Fruit fly (Drosophila melanogaster) whole organism, embryonic: Measurements from ENCODE around the gene Rab19.

Experiments
- B-H1 ChIP-seq: fragments of 200-800 bp; sonication (Bioruptor generic); IDR thresholded peaks from 3 replicates; pipeline ENCODE4 v1.3.6; 2022; ENCODE audit warnings: missing biosample characterization, missing genetic modification characterization
- Bteb2 ChIP-seq: fragments of 200-800 bp; sonication (Bioruptor generic); optimal IDR thresholded peaks from 2 replicates; lab custom pipeline; 2016; ENCODE audit warnings: missing biosample characterization, missing genetic modification characterization
- CG10366 ChIP-seq: fragments of 200-800 bp; sonication (Bioruptor generic); IDR thresholded peaks from 2 replicates; pipeline ENCODE4 v1.3.6; 2022; ENCODE audit warnings: missing biosample characterization, missing genetic modification characterization
- CG10654 ChIP-seq: fragments of 200-800 bp; sonication (Bioruptor generic); optimal IDR thresholded peaks from 2 replicates; lab custom pipeline; 2016; ENCODE audit warnings: missing biosample characterization, missing genetic modification characterization
- CG11085 ChIP-seq: fragments of 200-800 bp; sonication (Bioruptor generic); IDR thresholded peaks from 2 replicates; pipeline ENCODE4 v1.3.6; 2022; ENCODE audit warnings: missing biosample characterization, missing genetic modification characterization
- CG12299 ChIP-seq: fragments of 200-800 bp; sonication (Bioruptor generic); optimal IDR thresholded peaks from 2 replicates; lab custom pipeline; 2018; ENCODE audit warnings: missing biosample characterization, mild to moderate bottlenecking, missing genetic modification characterization
- CG12942 ChIP-seq: fragments of 200-800 bp; sonication (Bioruptor generic); optimal IDR thresholded peaks from 3 replicates; lab custom pipeline; 2016; ENCODE audit warnings: missing biosample characterization, missing genetic modification characterization
- CG14050 ChIP-seq: fragments of 200-800 bp; sonication (Bioruptor generic); IDR thresholded peaks from 3 replicates; pipeline ENCODE4 v1.3.6; 2022; ENCODE audit warnings: missing biosample characterization, missing genetic modification characterization
- CG1603 ChIP-seq: fragments of 200-800 bp; sonication (Bioruptor generic); optimal IDR thresholded peaks from 2 replicates; lab custom pipeline; 2019; ENCODE audit warnings: missing biosample characterization, mild to moderate bottlenecking, missing genetic modification characterization, moderate library complexity
- CG16863 ChIP-seq: fragments of 200-800 bp; sonication (Bioruptor generic); optimal IDR thresholded peaks from 3 replicates; lab custom pipeline; 2016; ENCODE audit warnings: missing biosample characterization, missing genetic modification characterization
- CG17359 ChIP-seq: fragments of 200-800 bp; sonication (Bioruptor generic); optimal IDR thresholded peaks from 3 replicates; lab custom pipeline; 2018; ENCODE audit warnings: missing biosample characterization, mild to moderate bottlenecking, missing genetic modification characterization, moderate library complexity
- CG17802 ChIP-seq: fragments of 200-800 bp; sonication (Bioruptor generic); optimal IDR thresholded peaks from 2 replicates; lab custom pipeline; 2018; ENCODE audit warnings: missing biosample characterization, mild to moderate bottlenecking, missing genetic modification characterization, moderate library complexity
- CG17829 ChIP-seq: fragments of 200-800 bp; optimal IDR thresholded peaks from 2 replicates; lab custom pipeline; 2019; ENCODE audit warnings: missing biosample characterization, mild to moderate bottlenecking, missing genetic modification characterization, moderate library complexity
- CG2889 ChIP-seq: fragments of 200-800 bp; sonication (Bioruptor generic); IDR thresholded peaks from 3 replicates; pipeline ENCODE4 v1.3.6; 2022; ENCODE audit warnings: missing biosample characterization, missing genetic modification characterization
- CG31388 ChIP-seq: fragments of 200-800 bp; sonication (Bioruptor generic); optimal IDR thresholded peaks from 2 replicates; lab custom pipeline; 2016; ENCODE audit warnings: missing biosample characterization, missing genetic modification characterization
- CG5180 ChIP-seq: fragments of 200-800 bp; sonication (Bioruptor generic); optimal IDR thresholded peaks from 3 replicates; lab custom pipeline; 2017; ENCODE audit warnings: missing biosample characterization, missing genetic modification characterization, mild to moderate bottlenecking, moderate library complexity, missing genetic modification reagents
- CG6689 ChIP-seq: fragments of 200-800 bp; sonication (Bioruptor generic); IDR thresholded peaks from 2 replicates; pipeline ENCODE4 v1.3.6; 2022; ENCODE audit warnings: missing biosample characterization, missing genetic modification characterization
- CG7357 ChIP-seq: fragments of 200-800 bp; sonication (Bioruptor generic); IDR thresholded peaks from 3 replicates; pipeline ENCODE4 v1.3.6; 2022; ENCODE audit warnings: missing biosample characterization, missing genetic modification characterization
- CG7839 ChIP-seq: fragments of 200-800 bp; sonication (Bioruptor generic); optimal IDR thresholded peaks from 3 replicates; lab custom pipeline; 2018; ENCODE audit warnings: missing biosample characterization, mild to moderate bottlenecking, missing genetic modification characterization, moderate library complexity
- CG7963 ChIP-seq: fragments of 200-800 bp; sonication (Bioruptor generic); IDR thresholded peaks from 3 replicates; pipeline ENCODE4 v1.3.6; 2022; ENCODE audit warnings: missing biosample characterization, missing genetic modification characterization; ENCODE audit not compliant: partially characterized antibody
- CG7987 ChIP-seq: fragments of 200-800 bp; sonication (Bioruptor generic); optimal IDR thresholded peaks from 2 replicates; lab custom pipeline; 2018; ENCODE audit warnings: missing biosample characterization, mild to moderate bottlenecking, missing genetic modification characterization, moderate library complexity
- CG8290 ChIP-seq, 3 experiments: fragments of 200-800 bp; sonication (Bioruptor generic); optimal IDR thresholded peaks; 2 replicates each; lab custom pipeline; 2016 to 2019; ENCODE audit warnings: missing biosample characterization in 3 of 3, missing genetic modification characterization in 3 of 3, mild to moderate bottlenecking in 2 of 3, moderate library complexity in 1 of 3
- CTCF ChIP-seq: fragments of 200-800 bp; sonication (Bioruptor generic); optimal IDR thresholded peaks from 2 replicates; lab custom pipeline; 2017; ENCODE audit warnings: missing biosample characterization, mild to moderate bottlenecking, missing genetic modification characterization, moderate library complexity
- Dip3 ChIP-seq: fragments of 200-800 bp; sonication (Bioruptor generic); optimal IDR thresholded peaks from 3 replicates; lab custom pipeline; 2016; ENCODE audit warnings: missing biosample characterization, missing genetic modification characterization
- Doc3 ChIP-seq: fragments of 200-800 bp; sonication (Bioruptor generic); IDR thresholded peaks from 3 replicates; pipeline ENCODE4 v1.3.6; 2022; ENCODE audit warnings: missing biosample characterization, missing genetic modification characterization; ENCODE audit not compliant: partially characterized antibody
- Dref ChIP-seq: fragments of 200-800 bp; sonication (Bioruptor generic); IDR thresholded peaks from 2 replicates; pipeline ENCODE4 v1.3.6; 2022; ENCODE audit warnings: missing biosample characterization, missing genetic modification characterization
- Elba2 ChIP-seq: fragments of 200-800 bp; sonication (Bioruptor generic); optimal IDR thresholded peaks from 3 replicates; lab custom pipeline; 2016; ENCODE audit warnings: missing biosample characterization, missing genetic modification characterization
- Hey ChIP-seq: fragments of 200-800 bp; sonication (Bioruptor generic); optimal IDR thresholded peaks from 3 replicates; lab custom pipeline; 2018; ENCODE audit warnings: missing biosample characterization, mild to moderate bottlenecking, missing genetic modification characterization
- Mad ChIP-seq: fragments of 200-800 bp; sonication (Bioruptor generic); optimal IDR thresholded peaks from 2 replicates; lab custom pipeline; 2016; ENCODE audit warnings: missing biosample characterization, missing genetic modification characterization
- Nf-YB ChIP-seq: fragments of 200-800 bp; sonication (Bioruptor generic); optimal IDR thresholded peaks from 3 replicates; lab custom pipeline; 2019; ENCODE audit warnings: missing biosample characterization, mild to moderate bottlenecking, missing genetic modification characterization, moderate library complexity
- Sin3A ChIP-seq: fragments of >200 bp; optimal IDR thresholded peaks from 2 replicates; lab custom pipeline; 2018
- Six4 ChIP-seq: fragments of 200-800 bp; sonication (Bioruptor generic); optimal IDR thresholded peaks from 2 replicates; lab custom pipeline; 2016; ENCODE audit warnings: missing biosample characterization, missing genetic modification characterization
- Vsx1 ChIP-seq: fragments of 200-800 bp; sonication (Bioruptor generic); optimal IDR thresholded peaks from 2 replicates; lab custom pipeline; 2017; ENCODE audit warnings: missing biosample characterization, mild to moderate bottlenecking, missing genetic modification characterization, missing genetic modification reagents
- ase ChIP-seq: fragments of 200-800 bp; sonication (Bioruptor generic); IDR thresholded peaks from 3 replicates; pipeline ENCODE4 v1.3.6; 2022; ENCODE audit warnings: missing biosample characterization, missing genetic modification characterization
- az2 ChIP-seq: fragments of 200-800 bp; sonication (Bioruptor generic); optimal IDR thresholded peaks from 3 replicates; lab custom pipeline; 2016; ENCODE audit warnings: missing biosample characterization, missing genetic modification characterization
- bigmax ChIP-seq: fragments of 200-800 bp; sonication (Bioruptor generic); optimal IDR thresholded peaks from 2 replicates; lab custom pipeline; 2018; ENCODE audit warnings: missing biosample characterization, mild to moderate bottlenecking, missing genetic modification characterization
- caup ChIP-seq: fragments of 200-800 bp; sonication (Bioruptor generic); optimal IDR thresholded peaks from 3 replicates; lab custom pipeline; 2017; ENCODE audit warnings: missing biosample characterization, mild to moderate bottlenecking, missing genetic modification characterization, moderate library complexity; ENCODE audit not compliant: severe bottlenecking
- croc ChIP-seq: fragments of 200-800 bp; sonication (Bioruptor generic); conservative IDR thresholded peaks from 3 replicates; pipeline ENCODE4 v1.3.6; 2022; ENCODE audit warnings: missing biosample characterization, missing genetic modification characterization
- crp ChIP-seq, 2 experiments: fragments of 200-800 bp; sonication (Bioruptor generic); optimal IDR thresholded peaks; 2 replicates in 1 of 2; 3 replicates in 1 of 2; lab custom pipeline; 2017; ENCODE audit warnings: missing biosample characterization in 2 of 2, missing genetic modification characterization in 2 of 2, mild to moderate bottlenecking in 1 of 2, moderate library complexity in 1 of 2
- en ChIP-seq: fragments of 200-800 bp; sonication (Bioruptor generic); optimal IDR thresholded peaks from 2 replicates; lab custom pipeline; 2016; ENCODE audit warnings: missing biosample characterization, missing genetic modification characterization
- exex ChIP-seq: fragments of 200-800 bp; sonication (Bioruptor generic); optimal IDR thresholded peaks from 4 replicates; lab custom pipeline; 2018; ENCODE audit warnings: missing biosample characterization, mild to moderate bottlenecking, missing genetic modification characterization, moderate library complexity
- fd64A ChIP-seq: fragments of 200-800 bp; sonication (Bioruptor generic); optimal IDR thresholded peaks from 3 replicates; lab custom pipeline; 2018; ENCODE audit warnings: missing biosample characterization, mild to moderate bottlenecking, missing genetic modification characterization
- ftz-f1 ChIP-seq: fragments of 200-800 bp; sonication (Bioruptor generic); optimal IDR thresholded peaks from 2 replicates; lab custom pipeline; 2016; ENCODE audit warnings: missing biosample characterization, missing genetic modification characterization
- gem ChIP-seq: fragments of 200-800 bp; sonication (Bioruptor generic); optimal IDR thresholded peaks from 2 replicates; lab custom pipeline; 2019; ENCODE audit warnings: missing biosample characterization, mild to moderate bottlenecking, missing genetic modification characterization, moderate library complexity
- gfzf ChIP-seq: fragments of 200-800 bp; sonication (Bioruptor generic); optimal IDR thresholded peaks from 2 replicates; lab custom pipeline; 2016; ENCODE audit warnings: missing biosample characterization, mild to moderate bottlenecking, missing genetic modification characterization, moderate library complexity
- grau ChIP-seq: fragments of 200-800 bp; optimal IDR thresholded peaks from 3 replicates; lab custom pipeline; 2019; ENCODE audit warnings: missing biosample characterization, mild to moderate bottlenecking, missing genetic modification characterization, moderate library complexity
- jing ChIP-seq: fragments of 200-800 bp; sonication (Bioruptor generic); optimal IDR thresholded peaks from 2 replicates; lab custom pipeline; 2018; ENCODE audit warnings: missing biosample characterization, mild to moderate bottlenecking, missing genetic modification characterization
- peb ChIP-seq: fragments of 200-800 bp; sonication (Bioruptor generic); IDR thresholded peaks from 2 replicates; pipeline ENCODE4 v1.3.6; 2022; ENCODE audit warnings: missing biosample characterization, missing genetic modification characterization
- ranshi ChIP-seq: fragments of 200-800 bp; sonication (Bioruptor generic); IDR thresholded peaks from 2 replicates; pipeline ENCODE4 v1.3.6; 2022; ENCODE audit warnings: missing biosample characterization, missing genetic modification characterization
- slp2 ChIP-seq: fragments of 200-800 bp; sonication (Bioruptor generic); optimal IDR thresholded peaks from 2 replicates; lab custom pipeline; 2016; ENCODE audit warnings: missing biosample characterization, missing genetic modification characterization

The Rab19 gene

dm6 chr3L:8315141-8315816 lies 18.5 kb downstream of the Rab19 start, which contains the start of gene Cpsf6 (continued):
- TF ChIP-seq CG2889 (GFP tag; lab: Robert Waterston, UW) (0 out of 3 replicates have a peak, but pooled peaks have one; percentile 47), CG14050 (GFP tag; lab: Robert Waterston, UW) (peak; percentile 61; the same call in 2 of the 3 replicates), CG10366 (GFP tag; lab: Robert Waterston, UW) (peak; percentile 77), CG7357 (GFP tag; lab: Robert Waterston, UW) (no peak), Hey (tag; lab: Kevin White, UChicago) (peak; percentile 29), CG7839 (peak; percentile 67), CG17359 (peak; percentile 52), CG5180 (GFP tag; lab: Kevin White, UChicago) (no peak), Vsx1 (peak; percentile 8), croc (GFP tag; lab: Robert Waterston, UW) (peak; percentile 34; the same call in 1 of the 3 replicates), exex (peak; percentile 2), Six4 (no peak), crp (GFP tag; optimal IDR thresholded peaks at IDR 0.05; lab: Kevin White, UChicago) (peak in 1 of 2 experiments; percentile 7), caup (GFP tag; lab: Kevin White, UChicago) (peak; percentile 16), CG17829 (tag; lab: Kevin White, UChicago) (peak; percentile 80), CTCF (GFP tag; lab: Kevin White, UChicago) (peak; percentile 4), CG6689 (GFP tag; lab: Robert Waterston, UW) (peak; percentile 50), gem (tag; lab: Kevin White, UChicago) (peak; percentile 79), CG16863 (GFP tag; lab: Kevin White, UChicago) (peak; percentile 17), CG8290 (GFP tag; optimal IDR thresholded peaks at IDR 0.05; lab: Kevin White, UChicago) (peak; percentile 9), CG8290 (tag; optimal IDR thresholded peaks at IDR 0.05; lab: Kevin White, UChicago) (no peak), Doc3 (no peak), Mad (GFP tag; lab: Kevin White, UChicago) (peak; percentile 47), en (GFP tag; lab: Kevin White, UChicago) (no peak), CG12942 (peak; percentile 57), az2 (GFP tag; lab: Kevin White, UChicago) (peak; percentile 74), fd64A (GFP tag; lab: Kevin White, UChicago) (no peak), peb (GFP tag; lab: Robert Waterston, UW) (no peak), bigmax (GFP tag; lab: Kevin White, UChicago) (no peak), CG10654 (GFP tag; lab: Kevin White, UChicago) (peak; percentile 36), jing (GFP tag; lab: Kevin White, UChicago) (no peak), ase (GFP tag; lab: Robert Waterston, UW) (peak; percentile 63; the same call in 2 of the 3 replicates), Sin3A (lab: Kevin White, UChicago) (peak; percentile 83), CG7987 (GFP tag; lab: Kevin White, UChicago) (no peak), CG17802 (tag; lab: Kevin White, UChicago) (peak; percentile 29), CG12299 (tag; lab: Kevin White, UChicago) (peak; percentile 41), CG11085 (GFP tag; lab: Robert Waterston, UW) (no peak), ftz-f1 (GFP tag; lab: Kevin White, UChicago) (no peak), Bteb2 (peak; percentile 35), Nf-YB (GFP tag; lab: Kevin White, UChicago) (peak; percentile 11), CG7963 (GFP tag; lab: Robert Waterston, UW) (no peak), ranshi (GFP tag; lab: Robert Waterston, UW) (no peak; the same call in 1 of the 2 replicates), gfzf (peak; percentile 79), CG1603 (tag; lab: Kevin White, UChicago) (peak; percentile 87), slp2 (GFP tag; lab: Kevin White, UChicago) (no peak), Dref (peak; percentile 76), CG31388 (GFP tag; lab: Kevin White, UChicago) (peak; percentile 24), Elba2 (GFP tag; lab: Kevin White, UChicago) (peak; percentile 16), Dip3 (GFP tag; lab: Kevin White, UChicago) (peak; percentile 2), B-H1 (GFP tag; lab: Robert Waterston, UW) (no peak; the same call in 2 of the 3 replicates), grau (tag; lab: Kevin White, UChicago) (peak; percentile 75)
